Worm (Caenorhabditis elegans) whole organism, mixed stage, embryonic: Measurements from ENCODE around the gene skr-10.

Experiments
- M03D4.4 ChIP-seq: sonication (generic microtip); optimal IDR thresholded peaks from 2 replicates; lab custom pipeline; 2017; ENCODE audit warnings: mild to moderate bottlenecking, missing genetic modification characterization, missing compliant biosample characterization
- bed-3 ChIP-seq: fragments of 200-800 bp; sonication (Bioruptor generic); optimal IDR thresholded peaks from 3 replicates; lab custom pipeline; 2018; ENCODE audit warnings: mild to moderate bottlenecking, missing genetic modification characterization, moderate library complexity, missing compliant biosample characterization
- ceh-39 ChIP-seq: fragments of 150-350 bp; optimal IDR thresholded peaks from 2 replicates; lab custom pipeline; 2014; ENCODE audit warnings: missing biosample characterization, missing genetic modification characterization
- ceh-43 ChIP-seq: fragments of 200-800 bp; sonication (Bioruptor generic); optimal IDR thresholded peaks from 2 replicates; lab custom pipeline; 2018; ENCODE audit warnings: mild to moderate bottlenecking, missing genetic modification characterization, moderate library complexity, missing compliant biosample characterization
- ceh-83 ChIP-seq: fragments of 200-800 bp; sonication (Bioruptor generic); optimal IDR thresholded peaks from 2 replicates; lab custom pipeline; 2018; ENCODE audit warnings: mild to moderate bottlenecking, missing genetic modification characterization, missing compliant biosample characterization
- ces-1 ChIP-seq: fragments of 150-350 bp; optimal IDR thresholded peaks from 2 replicates; lab custom pipeline; 2014; ENCODE audit warnings: missing biosample characterization, missing genetic modification reagents, missing genetic modification characterization
- drap-1 ChIP-seq: fragments of 200-800 bp; sonication (Bioruptor generic); optimal IDR thresholded peaks from 3 replicates; lab custom pipeline; 2018; ENCODE audit warnings: mild to moderate bottlenecking, missing genetic modification characterization, missing compliant biosample characterization
- elt-1 ChIP-seq: sonication (generic microtip); optimal IDR thresholded peaks from 2 replicates; lab custom pipeline; 2017; ENCODE audit warnings: missing genetic modification characterization, mild to moderate bottlenecking, missing compliant biosample characterization, antibody characterized with exemption, moderate library complexity, borderline replicate concordance; ENCODE audit not compliant: insufficient read depth
- elt-3 ChIP-seq: fragments of 150-350 bp; optimal IDR thresholded peaks from 2 replicates; lab custom pipeline; 2014; ENCODE audit warnings: missing biosample characterization, missing genetic modification characterization
- flh-1 ChIP-seq: fragments of 200-800 bp; sonication (Bioruptor generic); optimal IDR thresholded peaks from 2 replicates; lab custom pipeline; 2018; ENCODE audit warnings: mild to moderate bottlenecking, missing genetic modification characterization, moderate library complexity, missing compliant biosample characterization
- ham-2 ChIP-seq: fragments of 200-800 bp; sonication (Bioruptor generic); optimal IDR thresholded peaks from 2 replicates; lab custom pipeline; 2018; ENCODE audit warnings: mild to moderate bottlenecking, missing genetic modification characterization, missing compliant biosample characterization
- hlh-1 ChIP-seq: fragments of 150-350 bp; optimal IDR thresholded peaks from 2 replicates; lab custom pipeline; 2014; ENCODE audit warnings: missing biosample characterization, missing genetic modification reagents, missing genetic modification characterization
- lin-13 ChIP-seq: fragments of 150-350 bp; optimal IDR thresholded peaks from 2 replicates; lab custom pipeline; 2014; ENCODE audit warnings: missing biosample characterization, missing genetic modification characterization
- lin-32 ChIP-seq: fragments of 200-800 bp; sonication (Bioruptor generic); optimal IDR thresholded peaks from 2 replicates; lab custom pipeline; 2018; ENCODE audit warnings: mild to moderate bottlenecking, missing genetic modification characterization, missing compliant biosample characterization
- lsy-2 ChIP-seq: fragments of 150-350 bp; optimal IDR thresholded peaks from 2 replicates; lab custom pipeline; 2014; ENCODE audit warnings: missing biosample characterization, missing genetic modification characterization
- mab-5 ChIP-seq: fragments of 150-350 bp; optimal IDR thresholded peaks from 2 replicates; lab custom pipeline; 2014; ENCODE audit warnings: missing biosample characterization, missing genetic modification characterization
- mep-1 ChIP-seq: fragments of 150-350 bp; optimal IDR thresholded peaks from 2 replicates; lab custom pipeline; 2017; ENCODE audit warnings: missing biosample characterization, missing genetic modification reagents, missing genetic modification characterization, inconsistent platforms
- nhr-28 ChIP-seq: fragments of 150-350 bp; optimal IDR thresholded peaks from 2 replicates; lab custom pipeline; 2014; ENCODE audit warnings: missing biosample characterization, missing genetic modification characterization
- sem-2 ChIP-seq: fragments of 200-800 bp; sonication (Bioruptor generic); optimal IDR thresholded peaks from 2 replicates; lab custom pipeline; 2018; ENCODE audit warnings: mild to moderate bottlenecking, missing genetic modification characterization, missing compliant biosample characterization
- snpc-4 ChIP-seq: fragments of 150-350 bp; optimal IDR thresholded peaks from 2 replicates; lab custom pipeline; 2014; ENCODE audit warnings: missing biosample characterization, missing genetic modification characterization
- sptf-1 ChIP-seq: sonication (generic microtip); optimal IDR thresholded peaks from 2 replicates; lab custom pipeline; 2017; ENCODE audit warnings: mild to moderate bottlenecking, missing genetic modification characterization, moderate library complexity, missing compliant biosample characterization
- tbx-8 ChIP-seq: fragments of 200-800 bp; sonication (Bioruptor generic); optimal IDR thresholded peaks from 2 replicates; lab custom pipeline; 2018; ENCODE audit warnings: mild to moderate bottlenecking, missing genetic modification characterization, moderate library complexity, missing compliant biosample characterization
- unc-120 ChIP-seq: sonication (generic microtip); optimal IDR thresholded peaks from 2 replicates; lab custom pipeline; 2017; ENCODE audit warnings: missing genetic modification characterization, missing compliant biosample characterization; ENCODE audit not compliant: poor library complexity, severe bottlenecking
- unc-39 ChIP-seq: fragments of 150-350 bp; optimal IDR thresholded peaks from 2 replicates; lab custom pipeline; 2014; ENCODE audit warnings: missing biosample characterization, missing genetic modification characterization
- unc-62 ChIP-seq: fragments of 150-350 bp; optimal IDR thresholded peaks from 2 replicates; lab custom pipeline; 2014; ENCODE audit warnings: missing biosample characterization, missing genetic modification reagents, missing genetic modification characterization
- zip-8 ChIP-seq: fragments of 150-350 bp; optimal IDR thresholded peaks from 2 replicates; lab custom pipeline; 2014; ENCODE audit warnings: missing biosample characterization, missing genetic modification characterization
- ztf-11 ChIP-seq: fragments of 150-350 bp; optimal IDR thresholded peaks from 2 replicates; lab custom pipeline; 2014; ENCODE audit warnings: missing biosample characterization, missing genetic modification characterization

The skr-10 gene

DNA sequence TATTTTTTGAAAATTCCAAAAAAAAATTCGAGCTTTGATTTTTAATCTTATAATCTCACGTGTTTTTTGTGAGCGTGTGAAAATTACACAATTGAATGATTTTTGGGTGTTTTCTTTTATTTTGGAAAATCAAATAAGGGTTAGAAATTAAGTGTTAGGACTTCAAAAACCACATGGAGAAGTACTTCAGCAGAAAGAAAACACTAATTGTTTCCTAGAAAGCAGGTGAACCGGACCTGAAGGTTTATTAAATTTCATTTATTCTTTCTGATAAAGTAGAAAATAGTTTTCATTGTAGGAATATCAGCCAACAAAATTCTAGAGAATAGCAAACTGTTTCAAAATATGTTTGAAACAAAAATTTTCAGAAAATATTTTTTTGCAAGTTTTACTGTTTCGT lies 38.4 kb upstream of the skr-10 start:
- no peak for TF ChIP-seq ceh-39 (tag; lab: Kevin White, UChicago)
- TF ChIP-seq zip-8 = no peak
- no peak for TF ChIP-seq ces-1 (GFP tag; lab: Kevin White, UChicago)
- TF ChIP-seq lsy-2 (tag; lab: Kevin White, UChicago) = no peak
- TF ChIP-seq lin-32 (GFP tag; lab: Kevin White, UChicago) = no peak
- TF ChIP-seq nhr-28 (tag; lab: Kevin White, UChicago) = no peak
- TF ChIP-seq ceh-83 (GFP tag; lab: Kevin White, UChicago) = no peak
- TF ChIP-seq M03D4.4 (tag; lab: Kevin White, UChicago) = no peak
- no peak for TF ChIP-seq unc-62 (GFP tag; lab: Kevin White, UChicago)
- TF ChIP-seq, all 35 proteins: peak for 0

DNA sequence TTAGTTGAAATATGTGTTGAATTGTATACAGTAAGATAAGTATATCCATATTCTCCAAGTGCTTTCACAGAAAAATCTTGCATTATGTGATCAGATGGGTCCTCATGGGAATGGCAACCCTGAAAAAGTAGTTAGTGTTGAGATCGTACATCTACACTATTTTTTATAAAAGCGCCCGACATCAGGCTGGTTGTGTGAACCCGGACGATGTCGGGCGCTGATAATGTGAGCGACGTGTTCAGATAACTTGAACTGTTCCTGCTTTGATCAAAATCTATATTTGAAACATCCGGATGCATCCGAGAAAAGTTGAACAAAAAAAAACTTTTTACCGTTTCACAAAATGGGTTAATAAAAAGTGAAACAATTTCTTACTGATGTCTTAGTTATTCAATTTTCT lies 31.5 kb upstream of the skr-10 start:
- no peak for TF ChIP-seq mab-5 (tag; lab: Kevin White, UChicago)
- no peak for TF ChIP-seq elt-1
- no peak for TF ChIP-seq lsy-2 (tag; lab: Kevin White, UChicago)
- TF ChIP-seq hlh-1 (tag; lab: Kevin White, UChicago) = no peak

DNA sequence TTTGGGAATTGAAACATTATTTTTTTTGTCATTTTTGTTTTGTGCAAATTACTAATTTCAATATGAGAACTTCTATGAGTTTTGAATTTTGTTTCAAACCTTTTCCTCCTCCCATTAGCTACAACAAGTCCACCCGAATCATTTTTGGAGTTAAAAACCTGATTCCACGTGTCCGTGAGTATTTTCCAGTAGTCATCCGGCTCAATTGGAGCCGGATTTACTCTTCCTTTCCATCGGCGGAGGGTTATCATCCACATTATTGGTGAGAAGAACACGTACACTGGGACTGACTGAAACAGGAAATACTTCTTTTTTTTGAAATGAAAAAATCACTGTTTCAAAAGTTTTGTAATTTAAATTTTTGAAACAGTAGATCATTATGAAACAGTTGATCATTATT lies 23.6 kb upstream of the skr-10 start:
- no peak for TF ChIP-seq ceh-39 (tag; lab: Kevin White, UChicago)
- no peak for TF ChIP-seq lsy-2 (tag; lab: Kevin White, UChicago)
- no peak for TF ChIP-seq ztf-11
- no peak for TF ChIP-seq lin-32 (GFP tag; lab: Kevin White, UChicago)
- TF ChIP-seq ham-2 = no peak
- no peak for TF ChIP-seq flh-1
- TF ChIP-seq zip-8 = no peak
- TF ChIP-seq unc-120 (tag; lab: Kevin White, UChicago) = no peak
- TF ChIP-seq mep-1 (tag; lab: Kevin White, UChicago) = no peak
- no peak for TF ChIP-seq ceh-43 (GFP tag; lab: Kevin White, UChicago)
- no peak for TF ChIP-seq elt-3 (tag; lab: Kevin White, UChicago)
- TF ChIP-seq unc-62 (GFP tag; lab: Kevin White, UChicago) = no peak
- TF ChIP-seq snpc-4 (tag; lab: Kevin White, UChicago) = no peak
- no peak for TF ChIP-seq unc-39
- TF ChIP-seq mab-5 (tag; lab: Kevin White, UChicago) = no peak
- no peak for TF ChIP-seq lin-13 (tag; lab: Kevin White, UChicago)
- no peak for TF ChIP-seq sptf-1
- no peak for TF ChIP-seq drap-1

DNA sequence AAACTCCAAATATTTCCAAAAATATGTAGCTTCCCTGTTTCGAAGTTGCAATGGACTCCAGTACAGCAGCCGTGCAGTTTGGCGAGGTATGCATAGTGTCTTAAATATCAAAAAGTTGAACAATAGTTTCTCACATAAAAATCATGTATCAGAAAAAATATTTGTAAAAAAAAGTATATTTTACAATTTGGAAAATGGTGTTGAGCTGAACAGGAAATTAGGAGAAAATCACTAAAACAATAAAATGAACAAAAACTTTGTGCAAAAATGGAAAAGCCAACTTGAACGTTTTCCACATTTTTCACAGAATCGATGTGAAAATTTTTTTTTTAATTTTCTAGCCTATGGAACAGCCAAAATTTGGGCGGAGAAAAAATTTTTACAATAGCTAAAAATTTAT lies 19.9 kb upstream of the skr-10 start, which contains the start of gene Y105C5B.8:
TSS of gene Y105C5B.8 (minus strand) at position 101 of the 400 bp plus-strand sequence.
- TF ChIP-seq unc-120 (tag; lab: Kevin White, UChicago) (no peak), unc-39 (no peak), sptf-1 (no peak), elt-1 (no peak), elt-3 (tag; lab: Kevin White, UChicago) (no peak), tbx-8 (GFP tag; lab: Kevin White, UChicago) (no peak)
- TF ChIP-seq, all 35 proteins: peak for 0

DNA sequence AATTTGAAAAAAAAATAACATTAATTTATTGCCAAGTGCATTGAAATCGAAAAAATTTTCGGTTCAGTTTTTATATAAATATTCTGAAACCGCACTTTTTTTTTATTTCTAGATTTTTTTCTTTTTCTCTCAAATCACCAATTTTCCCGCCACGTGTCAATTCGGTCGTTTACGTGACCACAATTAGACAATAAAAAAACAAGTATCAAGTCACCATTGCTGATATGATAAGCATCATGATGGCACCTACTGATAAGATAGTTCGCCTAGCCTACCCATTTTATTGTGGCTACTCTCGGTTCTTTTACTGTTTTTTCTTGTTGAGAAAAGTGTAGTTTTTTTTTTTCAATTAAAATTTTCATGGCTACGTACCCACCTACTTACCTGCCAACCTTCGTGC lies 16.8 kb upstream of the skr-10 start:
- TF ChIP-seq ztf-11 = no peak
- no peak for TF ChIP-seq M03D4.4 (tag; lab: Kevin White, UChicago)
- TF ChIP-seq zip-8 = no peak
- no peak for TF ChIP-seq bed-3 (GFP tag; lab: Kevin White, UChicago)
- TF ChIP-seq ham-2 = no peak
- TF ChIP-seq lsy-2 (tag; lab: Kevin White, UChicago) = no peak
- no peak for TF ChIP-seq nhr-28 (tag; lab: Kevin White, UChicago)
- no peak for TF ChIP-seq snpc-4 (tag; lab: Kevin White, UChicago)
- TF ChIP-seq ceh-43 (GFP tag; lab: Kevin White, UChicago) = no peak
- TF ChIP-seq unc-39 = no peak
- TF ChIP-seq elt-1 = no peak
- no peak for TF ChIP-seq mab-5 (tag; lab: Kevin White, UChicago)

DNA sequence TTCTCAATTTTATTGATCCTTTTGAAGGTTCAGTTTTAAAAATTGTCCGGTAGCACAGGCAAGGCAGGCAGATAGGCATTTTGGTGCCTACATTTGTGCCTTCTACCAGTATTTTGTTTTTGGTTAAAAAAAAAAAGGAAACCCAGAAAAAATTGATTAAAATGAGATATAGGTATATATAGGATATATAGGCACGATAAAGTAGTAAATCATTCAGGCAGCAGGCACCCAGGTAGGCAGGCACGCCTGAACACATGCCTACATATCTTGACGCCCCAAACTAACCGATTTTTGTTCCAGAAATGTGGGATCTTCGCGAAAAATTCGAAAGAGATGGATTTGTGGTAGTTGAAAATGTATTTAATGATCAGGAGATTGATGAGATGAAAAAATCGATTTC lies 16.3 kb upstream of the skr-10 start, which contains the start of gene Y105C5B.9:
TSS of gene Y105C5B.9 (plus strand) at position 301 of the 400 bp plus-strand sequence.
- TF ChIP-seq sem-2 (GFP tag; lab: Kevin White, UChicago) (no peak), hlh-1 (tag; lab: Kevin White, UChicago) (no peak), ceh-39 (tag; lab: Kevin White, UChicago) (no peak)
